Worm (Caenorhabditis elegans): ENCODE data around the gene T23E1.1.
"Not testable (repeated sequence)": the region's sequence is repeated elsewhere in the genome, so short reads cannot be mapped to it uniquely, and the experiment has no call there.

T23E1.1 gene

DNA sequence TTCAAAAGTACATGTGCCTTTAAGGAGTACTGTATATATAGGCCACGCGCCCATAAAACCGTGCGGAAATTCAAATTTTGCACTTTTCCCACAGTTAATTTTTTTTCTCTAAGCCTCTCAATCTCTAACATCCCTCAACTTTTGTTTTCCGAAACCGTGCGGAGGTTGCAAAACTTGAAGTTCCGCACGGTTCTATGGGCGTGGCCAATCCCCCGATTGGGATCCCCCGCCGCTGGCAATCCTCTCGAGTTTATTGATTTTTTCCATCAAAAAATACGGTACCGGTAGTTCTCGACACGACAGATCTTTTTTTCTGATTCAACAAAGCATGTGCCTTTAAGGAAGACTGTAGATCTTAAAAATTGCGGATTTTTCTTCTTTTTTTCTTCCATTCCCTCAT, 5.6 kb upstream of the T23E1.1 start, which contains the start of gene T23E1.3:
Gene T23E1.3, plus strand, starts transcription at position 301 of the 400 bp plus-strand sequence.
- TF ChIP-seq B0310.2 (tag; optimal IDR thresholded peaks at IDR 0.05): no peak
- TF ChIP-seq ceh-13 (GFP tag; optimal IDR thresholded peaks at IDR 0.05): no peak
- TF ChIP-seq ets-7 (tag; optimal IDR thresholded peaks at IDR 0.05): no peak
- TF ChIP-seq tbx-37 (GFP tag; conservative IDR thresholded peaks at IDR 0.05): no peak

DNA sequence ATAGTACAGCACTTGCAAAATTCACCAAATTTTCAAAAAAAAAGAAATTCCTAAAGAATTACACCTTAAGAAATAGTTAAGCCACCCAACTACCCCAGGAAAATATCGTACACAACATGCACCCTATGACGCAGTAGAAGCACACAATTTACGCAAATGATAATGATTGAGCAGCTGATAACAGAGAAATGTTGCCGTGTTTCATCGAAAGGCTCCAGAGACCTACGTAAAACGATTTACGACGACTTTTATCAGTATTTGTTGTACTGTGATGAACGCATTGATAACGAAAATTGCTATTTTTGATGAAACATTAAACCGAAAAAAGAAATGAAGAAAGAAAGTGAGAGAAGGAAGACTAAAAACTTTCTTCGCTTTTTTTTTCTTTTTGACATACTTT, 7.0 kb downstream of the T23E1.1 start:
- TF ChIP-seq tra-4 (tag; optimal IDR thresholded peaks at IDR 0.05): no peak
- no peak for TF ChIP-seq hnd-1 (tag; optimal IDR thresholded peaks at IDR 0.05)
- TF ChIP-seq scrt-1 (GFP tag; IDR thresholded peaks at IDR 0.05): no peak

DNA sequence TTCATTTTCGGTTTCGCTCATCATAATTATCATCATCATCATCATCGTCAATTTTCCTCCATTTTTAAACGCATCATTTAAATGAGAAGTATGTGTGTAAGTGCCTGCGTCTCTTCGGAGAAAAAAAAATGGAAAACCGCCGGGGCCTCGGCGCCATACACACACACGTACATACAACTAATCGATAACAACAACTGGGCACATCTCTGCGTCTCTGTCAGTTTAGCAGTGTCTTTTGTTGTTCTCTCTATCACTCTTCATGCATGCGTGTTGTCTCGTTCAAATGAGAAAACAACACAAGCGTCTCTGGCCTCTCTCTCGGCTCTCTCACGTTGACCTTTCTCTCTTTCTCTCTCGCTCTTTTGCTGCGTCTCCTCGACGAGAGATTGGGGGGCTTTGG, 9.6 kb downstream of the T23E1.1 start:
- peak; percentile 48 for TF ChIP-seq F13C5.2 (tag; optimal IDR thresholded peaks at IDR 0.05)
- no peak for TF ChIP-seq ets-7 (tag; optimal IDR thresholded peaks at IDR 0.05)
- TF ChIP-seq tbx-37 (GFP tag; conservative IDR thresholded peaks at IDR 0.05): 0 out of 2 replicates have a peak, but pooled peaks have one; percentile 13
- no peak for TF ChIP-seq pes-1 (GFP tag; IDR thresholded peaks at IDR 0.05)
- TF ChIP-seq hnd-1 (tag; optimal IDR thresholded peaks at IDR 0.05): no peak
- TF ChIP-seq tbx-11 (GFP tag; IDR thresholded peaks at IDR 0.05): no peak

DNA sequence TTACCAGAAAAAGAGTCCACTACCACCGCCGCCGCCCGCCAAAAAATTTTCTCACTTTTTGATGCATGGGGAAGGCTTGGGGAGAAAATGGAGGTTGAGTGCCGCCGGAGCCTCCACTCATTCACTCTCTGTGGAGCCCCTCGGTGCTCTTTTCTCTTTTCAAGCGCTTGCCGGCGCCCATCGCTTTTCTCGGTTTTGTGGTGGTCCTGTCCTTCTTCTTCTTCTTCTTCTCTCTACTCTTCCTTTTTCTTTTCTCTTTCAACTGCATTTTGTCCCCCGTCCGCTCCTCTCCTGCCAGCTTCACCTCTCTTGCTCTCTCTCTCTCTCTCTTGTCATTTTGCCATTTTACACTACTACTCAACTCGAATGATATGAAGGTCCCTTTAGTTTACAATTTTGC, 12.4 kb downstream of the T23E1.1 start:
- TF ChIP-seq tbx-37 (GFP tag; conservative IDR thresholded peaks at IDR 0.05): no peak
- TF ChIP-seq scrt-1 (GFP tag; IDR thresholded peaks at IDR 0.05): no peak
- TF ChIP-seq flt-1 (GFP tag; IDR thresholded peaks at IDR 0.05): no peak
- TF ChIP-seq tbx-11 (GFP tag; IDR thresholded peaks at IDR 0.05): no peak
- TF ChIP-seq ceh-13 (GFP tag; optimal IDR thresholded peaks at IDR 0.05): no peak
- no peak for TF ChIP-seq pes-1 (GFP tag; IDR thresholded peaks at IDR 0.05)
- TF ChIP-seq F13C5.2 (tag; optimal IDR thresholded peaks at IDR 0.05): no peak
- no peak for TF ChIP-seq aly-1 (tag; optimal IDR thresholded peaks at IDR 0.05)
- TF ChIP-seq hmg-4 (GFP tag; optimal IDR thresholded peaks at IDR 0.05): no peak
- no peak for TF ChIP-seq ama-1 (optimal IDR thresholded peaks at IDR 0.05)
- no peak for TF ChIP-seq sea-1 (GFP tag; conservative IDR thresholded peaks at IDR 0.05)
- TF ChIP-seq ceh-36 (tag; optimal IDR thresholded peaks at IDR 0.05): no peak
- no peak for TF ChIP-seq tra-4 (tag; optimal IDR thresholded peaks at IDR 0.05)
- no peak for TF ChIP-seq B0310.2 (tag; optimal IDR thresholded peaks at IDR 0.05)
- no peak for TF ChIP-seq hmbx-1 (tag; optimal IDR thresholded peaks at IDR 0.05)
- TF ChIP-seq ets-7 (tag; optimal IDR thresholded peaks at IDR 0.05): no peak
- TF ChIP-seq hnd-1 (tag; optimal IDR thresholded peaks at IDR 0.05): no peak

DNA sequence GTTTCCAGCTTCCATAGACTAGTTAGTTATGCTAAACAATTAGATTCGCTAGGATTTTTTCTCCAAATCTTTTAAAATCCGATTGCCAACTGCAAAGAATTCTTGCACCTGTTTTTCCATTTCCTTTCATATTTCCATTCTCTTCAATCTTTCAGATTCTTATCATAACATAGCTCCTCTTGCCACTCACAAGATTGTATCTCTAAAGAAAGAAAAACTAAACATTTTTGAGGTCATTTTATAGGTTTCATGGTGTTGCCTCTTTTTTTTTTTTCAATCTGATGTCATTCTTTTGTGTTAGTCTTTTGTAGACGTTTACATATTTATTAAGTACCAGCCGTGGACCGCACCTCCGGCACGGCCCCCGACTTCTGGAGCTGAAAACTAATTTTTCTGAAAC, 14.2 kb downstream of the T23E1.1 start:
- no peak for TF ChIP-seq ama-1 (optimal IDR thresholded peaks at IDR 0.05)
- no peak for TF ChIP-seq aly-1 (tag; optimal IDR thresholded peaks at IDR 0.05)
- no peak for TF ChIP-seq tra-4 (tag; optimal IDR thresholded peaks at IDR 0.05)
- no peak for TF ChIP-seq hmbx-1 (tag; optimal IDR thresholded peaks at IDR 0.05)
- no peak for TF ChIP-seq ets-7 (tag; optimal IDR thresholded peaks at IDR 0.05)
- TF ChIP-seq sea-1 (GFP tag; conservative IDR thresholded peaks at IDR 0.05): no peak
- no peak for TF ChIP-seq hnd-1 (tag; optimal IDR thresholded peaks at IDR 0.05)
- TF ChIP-seq tbx-37 (GFP tag; conservative IDR thresholded peaks at IDR 0.05): no peak
- no peak for TF ChIP-seq tbx-11 (GFP tag; IDR thresholded peaks at IDR 0.05)
- no peak for TF ChIP-seq flt-1 (GFP tag; IDR thresholded peaks at IDR 0.05)
- no peak for TF ChIP-seq F13C5.2 (tag; optimal IDR thresholded peaks at IDR 0.05)
- TF ChIP-seq ceh-36 (tag; optimal IDR thresholded peaks at IDR 0.05): no peak
- TF ChIP-seq hmg-4 (GFP tag; optimal IDR thresholded peaks at IDR 0.05): no peak
- no peak for TF ChIP-seq ceh-13 (GFP tag; optimal IDR thresholded peaks at IDR 0.05)

DNA sequence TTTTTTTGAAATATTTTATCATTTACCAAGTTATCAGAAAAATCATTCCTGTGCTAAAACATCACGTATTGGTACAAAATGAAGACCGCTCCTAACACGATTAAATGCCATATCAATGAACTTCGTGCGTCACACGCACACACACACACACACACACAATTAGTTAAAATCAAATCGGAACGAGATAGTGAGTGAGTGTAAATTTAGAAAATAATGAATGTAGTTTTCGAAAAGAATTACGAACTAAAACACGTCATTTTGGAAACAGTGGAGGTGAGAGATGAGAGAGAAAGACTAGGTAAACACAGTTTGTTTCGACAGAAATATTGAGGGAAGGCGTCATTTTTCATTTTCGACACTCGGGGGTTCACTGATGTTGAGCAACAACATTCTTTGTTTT, 15.7 kb downstream of the T23E1.1 start:
- no peak for TF ChIP-seq scrt-1 (GFP tag; IDR thresholded peaks at IDR 0.05)
- no peak for TF ChIP-seq hnd-1 (tag; optimal IDR thresholded peaks at IDR 0.05)
- no peak for TF ChIP-seq flt-1 (GFP tag; IDR thresholded peaks at IDR 0.05)
- no peak for TF ChIP-seq ceh-36 (tag; optimal IDR thresholded peaks at IDR 0.05)
- no peak for TF ChIP-seq tra-4 (tag; optimal IDR thresholded peaks at IDR 0.05)
- no peak for TF ChIP-seq pes-1 (GFP tag; IDR thresholded peaks at IDR 0.05)
- no peak for TF ChIP-seq tbx-11 (GFP tag; IDR thresholded peaks at IDR 0.05)
- TF ChIP-seq sea-1 (GFP tag; conservative IDR thresholded peaks at IDR 0.05): no peak

DNA sequence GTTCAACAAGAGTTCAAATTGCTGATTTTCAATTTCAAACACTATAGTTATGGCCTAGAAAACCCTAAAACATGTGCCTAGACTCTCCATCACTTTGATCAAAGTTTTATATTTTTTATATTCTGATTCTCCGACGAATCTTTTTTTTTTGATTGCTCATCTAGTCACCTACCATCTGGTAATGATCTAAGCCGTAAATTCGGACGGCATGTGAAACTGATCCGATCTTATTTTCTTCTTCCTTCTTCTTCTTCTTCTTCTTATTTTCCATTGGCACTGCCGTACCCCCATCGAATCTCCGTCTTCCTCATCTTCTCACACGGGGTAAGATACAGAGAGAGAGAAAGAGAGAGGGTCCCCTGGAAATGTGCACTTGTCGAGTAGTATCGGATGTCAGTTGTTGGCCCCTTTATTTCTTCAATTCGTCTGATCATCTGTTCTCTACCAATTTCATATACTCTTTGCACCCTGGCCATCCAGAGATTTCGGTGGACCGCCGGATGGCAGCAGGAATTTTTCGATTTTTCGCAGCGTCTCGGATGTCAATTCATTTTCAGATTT, 17.6 kb downstream of the T23E1.1 start:
- TF ChIP-seq hmbx-1 (tag; optimal IDR thresholded peaks at IDR 0.05) (no peak), sea-1 (GFP tag; conservative IDR thresholded peaks at IDR 0.05) (no peak), tra-4 (tag; optimal IDR thresholded peaks at IDR 0.05) (no peak), F13C5.2 (tag; optimal IDR thresholded peaks at IDR 0.05) (no peak), scrt-1 (GFP tag; IDR thresholded peaks at IDR 0.05) (no peak), ets-7 (tag; optimal IDR thresholded peaks at IDR 0.05) (no peak), tbx-37 (GFP tag; conservative IDR thresholded peaks at IDR 0.05) (no peak), flt-1 (GFP tag; IDR thresholded peaks at IDR 0.05) (no peak), ceh-13 (GFP tag; optimal IDR thresholded peaks at IDR 0.05) (no peak), tbx-11 (GFP tag; IDR thresholded peaks at IDR 0.05) (no peak), ama-1 (optimal IDR thresholded peaks at IDR 0.05) (no peak), pes-1 (GFP tag; IDR thresholded peaks at IDR 0.05) (no peak), aly-1 (tag; optimal IDR thresholded peaks at IDR 0.05) (no peak), hmg-4 (GFP tag; optimal IDR thresholded peaks at IDR 0.05) (no peak)

DNA sequence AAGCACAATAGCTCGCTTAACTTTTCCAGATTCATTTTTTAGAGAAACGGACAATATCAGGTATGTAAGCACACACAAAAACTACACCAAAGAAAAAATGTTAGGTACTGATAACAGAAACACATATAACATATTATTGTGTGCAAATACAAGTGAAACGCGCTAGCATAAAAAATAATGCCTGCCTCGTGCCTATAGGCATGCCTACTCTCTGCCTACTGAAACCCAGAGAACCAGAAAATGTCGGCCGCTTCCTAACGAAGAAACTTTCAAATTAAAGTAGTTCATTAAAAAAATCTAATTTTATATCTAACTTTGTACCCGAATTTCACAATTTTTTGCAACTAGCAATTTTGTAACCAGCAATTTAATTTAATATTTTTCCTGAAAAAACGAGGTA, 21.3 kb downstream of the T23E1.1 start, which contains the start of gene Y67D8B.1:
Gene Y67D8B.1, minus strand, starts transcription at position 101 of the 400 bp plus-strand sequence.
- not testable (repeated sequence) for TF ChIP-seq ceh-36 (tag; optimal IDR thresholded peaks at IDR 0.05); hnd-1 (tag; optimal IDR thresholded peaks at IDR 0.05); pes-1 (GFP tag; IDR thresholded peaks at IDR 0.05)

All from whole organism, early embryonic.